Worm (Caenorhabditis elegans): ENCODE results near the gene glrx-21.

The glrx-21 gene

DNA sequence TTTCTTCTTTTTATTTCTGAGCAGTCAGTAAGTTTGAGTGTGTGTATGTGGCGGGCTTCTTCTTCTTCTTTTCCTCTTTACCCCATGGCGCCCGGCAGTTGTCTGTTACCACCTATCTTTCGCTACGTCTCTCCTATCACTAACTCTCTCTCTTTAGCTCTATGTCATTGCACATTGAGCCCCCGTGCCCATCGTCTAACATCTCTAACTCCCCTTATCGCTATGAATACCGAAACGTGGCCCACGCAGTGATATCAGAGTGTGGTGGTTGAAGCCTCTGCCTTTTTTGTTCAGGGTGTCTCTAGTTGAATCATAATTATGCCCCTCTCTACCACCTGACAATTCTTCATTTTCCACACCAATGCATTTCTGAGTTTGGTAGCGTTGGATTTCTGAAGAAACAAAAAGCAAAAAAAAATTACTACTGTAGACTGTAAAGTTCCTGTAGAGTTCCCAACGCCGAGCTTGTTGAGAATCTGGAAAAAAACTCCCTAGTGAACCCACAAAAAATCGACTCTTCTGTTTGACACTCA lies 11.3 kb downstream of the glrx-21 start:
- TF ChIP-seq elt-4 (tag; optimal IDR thresholded peaks at IDR 0.05), result peak; percentile 47
- no peak for TF ChIP-seq sox-2 (GFP tag; IDR thresholded peaks at IDR 0.05)
- TF ChIP-seq ceh-18 (tag; optimal IDR thresholded peaks at IDR 0.05), result peak; percentile 40

DNA sequence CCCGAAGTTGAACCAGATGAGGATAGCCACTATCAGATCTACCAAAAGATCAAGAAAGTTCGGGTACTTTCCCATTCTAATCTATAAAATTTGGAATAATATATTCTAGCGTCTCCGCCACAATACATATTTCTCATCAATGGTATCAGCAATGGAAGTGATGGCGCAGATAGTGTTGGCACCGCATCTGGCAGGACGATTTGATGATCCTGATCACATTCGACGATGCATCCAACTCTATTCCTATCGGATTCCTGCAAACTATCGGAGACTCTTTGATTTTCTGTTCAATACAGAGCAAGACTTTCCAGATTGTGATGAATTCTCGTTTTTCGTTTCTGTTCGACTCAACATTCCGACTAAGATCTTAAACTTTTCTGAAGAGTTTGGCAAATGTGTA lies 16.5 kb downstream of the glrx-21 start:
- TF ChIP-seq C08G9.2 (tag; optimal IDR thresholded peaks at IDR 0.05), result no peak

DNA sequence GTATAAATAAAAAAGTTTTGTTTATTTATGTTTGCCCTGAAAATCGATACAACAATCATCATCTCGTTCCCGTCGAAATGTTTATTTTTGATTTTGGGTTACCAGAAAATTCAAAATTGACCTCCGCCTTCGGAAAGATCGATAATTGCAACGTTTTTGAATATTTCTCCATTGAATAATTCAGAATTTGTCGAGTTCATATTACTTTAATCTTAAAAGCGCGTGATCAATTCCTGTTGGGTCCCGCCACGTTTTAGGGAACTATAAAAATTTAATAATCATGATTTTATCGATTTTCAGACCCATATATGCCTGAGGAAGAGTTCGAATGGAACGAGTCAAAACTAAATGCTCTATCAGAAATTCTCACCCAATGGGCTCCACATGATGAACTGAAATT lies 19.6 kb downstream of the glrx-21 start, which contains the start of gene sorf-2:
Gene sorf-2, plus strand, starts transcription at position 301 of the 400 bp plus-strand sequence.
- no peak for TF ChIP-seq eyg-1 (tag; optimal IDR thresholded peaks at IDR 0.05)
- TF ChIP-seq fax-1 (tag; optimal IDR thresholded peaks at IDR 0.05), result no peak
- no peak for TF ChIP-seq tbx-7 (tag; optimal IDR thresholded peaks at IDR 0.05)
- TF ChIP-seq ahr-1 (tag; optimal IDR thresholded peaks at IDR 0.05), result no peak
- TF ChIP-seq ets-4 (tag; optimal IDR thresholded peaks at IDR 0.05), result no peak
- TF ChIP-seq elt-4 (tag; optimal IDR thresholded peaks at IDR 0.05), result no peak
- no peak for TF ChIP-seq ref-2 (tag; optimal IDR thresholded peaks at IDR 0.05)
- no peak for TF ChIP-seq hlh-13 (GFP tag; optimal IDR thresholded peaks at IDR 0.05)
- TF ChIP-seq ceh-19 (GFP tag; optimal IDR thresholded peaks at IDR 0.05), result no peak

DNA sequence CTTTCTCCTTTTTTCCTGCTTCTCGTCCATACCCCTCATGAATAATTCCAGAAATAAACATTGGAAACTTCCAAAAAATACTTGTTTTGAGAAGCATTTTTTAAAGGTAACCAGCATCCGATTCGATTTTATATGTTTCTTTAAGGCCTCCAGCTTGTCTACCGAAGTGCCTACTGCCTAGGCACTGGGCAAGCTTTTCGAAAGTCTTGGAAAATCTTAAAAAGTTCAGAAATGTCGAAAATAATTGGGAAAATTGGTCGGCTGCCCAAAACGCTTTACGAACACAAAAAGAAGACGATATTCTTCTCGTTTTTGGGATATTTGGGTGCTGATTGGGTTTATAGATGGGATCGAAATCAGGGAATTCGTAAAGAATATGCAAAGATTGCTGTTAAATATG lies 24.3 kb downstream of the glrx-21 start, which contains the start of gene F52C9.3:
Gene F52C9.3, plus strand, starts transcription at position 225 of the 400 bp plus-strand sequence.
- TF ChIP-seq unc-3 (GFP tag; conservative IDR thresholded peaks at IDR 0.05) (no peak), unc-3 (tag; optimal IDR thresholded peaks at IDR 0.05) (no peak), pax-1 (tag; optimal IDR thresholded peaks at IDR 0.05) (no peak), sox-4 (tag; optimal IDR thresholded peaks at IDR 0.05) (no peak)

DNA sequence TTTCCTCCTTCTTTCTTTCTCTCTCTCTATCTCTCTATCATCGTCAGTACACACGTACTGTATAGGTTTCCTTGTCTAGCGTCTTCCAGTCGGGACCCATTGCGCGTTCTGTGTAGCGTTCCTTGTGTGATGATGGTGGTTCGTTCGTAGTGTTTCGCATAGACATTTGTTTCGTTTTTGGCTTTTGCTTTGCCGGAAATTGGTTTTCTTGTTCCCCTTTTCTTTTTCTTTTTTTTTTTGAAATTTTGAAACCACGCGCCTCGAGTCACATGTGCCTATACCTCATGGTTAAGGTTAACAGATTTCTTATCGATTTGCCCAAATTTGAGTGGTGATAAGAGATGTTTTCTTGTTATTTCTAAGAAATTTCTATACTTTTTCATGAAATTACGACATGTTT lies 27.3 kb downstream of the glrx-21 start:
- no peak for TF ChIP-seq ztf-16 (tag; optimal IDR thresholded peaks at IDR 0.05)
- no peak for TF ChIP-seq ceh-22 (tag; optimal IDR thresholded peaks at IDR 0.05)

DNA sequence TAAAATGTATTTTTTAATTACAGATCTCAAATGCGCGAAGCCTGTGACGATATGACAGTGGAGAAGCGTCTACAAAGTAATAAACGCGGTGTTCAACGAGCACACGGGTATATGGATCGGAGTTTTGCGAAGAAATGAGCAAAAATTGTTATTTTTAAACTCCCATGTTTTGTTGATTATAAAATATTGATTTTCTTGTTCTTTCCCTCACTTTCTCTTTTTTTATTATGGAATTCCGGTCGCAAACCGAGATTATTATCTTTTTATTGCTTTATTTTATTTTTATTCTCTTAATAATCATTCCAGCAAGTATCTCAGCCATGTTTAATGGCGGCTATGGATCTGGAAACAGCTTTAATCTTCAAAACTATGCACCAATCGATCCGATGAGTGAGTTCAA lies 35.0 kb downstream of the glrx-21 start, which contains the start of gene pqe-1:
Gene pqe-1, plus strand, starts transcription at position 301 of the 400 bp plus-strand sequence.
- TF ChIP-seq ceh-14 (tag; optimal IDR thresholded peaks at IDR 0.05) (no peak), pag-3 (tag; optimal IDR thresholded peaks at IDR 0.05; ENCODE audit: borderline replicate concordance) (no peak), ttx-3 (tag; optimal IDR thresholded peaks at IDR 0.05) (no peak), pqm-1 (tag; optimal IDR thresholded peaks at IDR 0.05) (no peak), odd-2 (tag; optimal IDR thresholded peaks at IDR 0.05) (no peak), unc-55 (GFP tag; optimal IDR thresholded peaks at IDR 0.05) (no peak), rnt-1 (tag; optimal IDR thresholded peaks at IDR 0.05) (no peak), hlh-30 (tag; optimal IDR thresholded peaks at IDR 0.05; ENCODE audit: insufficient read depth) (no peak), ceh-19 (GFP tag; optimal IDR thresholded peaks at IDR 0.05) (no peak), eyg-1 (tag; optimal IDR thresholded peaks at IDR 0.05) (no peak), K02D7.2 (tag; optimal IDR thresholded peaks at IDR 0.05) (no peak), lin-11 (tag; optimal IDR thresholded peaks at IDR 0.05) (no peak), ceh-9 (tag; optimal IDR thresholded peaks at IDR 0.05) (no peak), K09A11.1 (tag; optimal IDR thresholded peaks at IDR 0.05; ENCODE audit: insufficient read depth) (no peak), ceh-2 (tag; optimal IDR thresholded peaks at IDR 0.05) (no peak)

DNA sequence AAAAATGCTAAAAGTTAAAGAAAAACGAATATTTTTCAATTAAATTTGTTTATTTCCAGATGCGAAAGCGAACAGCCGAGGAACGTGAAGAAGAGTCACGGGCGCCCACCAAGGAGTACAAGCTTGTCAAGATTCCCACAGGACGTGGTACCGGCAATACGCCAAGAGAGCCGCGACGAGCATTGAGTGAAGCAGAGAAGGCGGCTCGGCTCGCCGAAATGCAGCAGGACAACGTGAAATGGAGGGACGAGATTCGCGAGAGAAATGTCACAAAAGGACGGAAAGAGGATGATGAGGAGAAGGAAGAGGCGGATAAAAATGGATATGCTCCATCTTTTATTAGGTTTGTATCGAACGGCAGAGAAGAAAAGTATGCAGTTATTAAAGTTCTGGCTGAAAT lies 35.5 kb downstream of the glrx-21 start:
- no peak for TF ChIP-seq ceh-48 (tag; optimal IDR thresholded peaks at IDR 0.05)
- no peak for TF ChIP-seq elt-2 (tag; optimal IDR thresholded peaks at IDR 0.05)
- no peak for TF ChIP-seq fax-1 (tag; optimal IDR thresholded peaks at IDR 0.05)
- TF ChIP-seq fkh-6 (tag; optimal IDR thresholded peaks at IDR 0.05), result no peak
- no peak for TF ChIP-seq ama-1 (optimal IDR thresholded peaks at IDR 0.05)
- TF ChIP-seq tbx-7 (tag; optimal IDR thresholded peaks at IDR 0.05), result no peak
- TF ChIP-seq ceh-18 (tag; optimal IDR thresholded peaks at IDR 0.05), result no peak
- no peak for TF ChIP-seq odd-2 (tag; optimal IDR thresholded peaks at IDR 0.05)
- no peak for TF ChIP-seq zip-5 (tag; optimal IDR thresholded peaks at IDR 0.05)
- no peak for TF ChIP-seq unc-3 (GFP tag; conservative IDR thresholded peaks at IDR 0.05)
- no peak for TF ChIP-seq unc-3 (tag; optimal IDR thresholded peaks at IDR 0.05)
- TF ChIP-seq K09A11.1 (tag; optimal IDR thresholded peaks at IDR 0.05; ENCODE audit: insufficient read depth), result no peak
- TF ChIP-seq pqm-1 (tag; optimal IDR thresholded peaks at IDR 0.05), result no peak
- no peak for TF ChIP-seq ceh-6 (GFP tag; optimal IDR thresholded peaks at IDR 0.05)
- no peak for TF ChIP-seq madf-2 (tag; optimal IDR thresholded peaks at IDR 0.05)
- no peak for TF ChIP-seq ceh-14 (tag; optimal IDR thresholded peaks at IDR 0.05)
- TF ChIP-seq syd-9 (tag; optimal IDR thresholded peaks at IDR 0.05), result no peak
- no peak for TF ChIP-seq dve-1 (tag; optimal IDR thresholded peaks at IDR 0.05)
- TF ChIP-seq lin-11 (tag; optimal IDR thresholded peaks at IDR 0.05), result no peak

Measured in whole organism, late embryonic.